Worm (Caenorhabditis elegans) whole organism, L2 larva: Measurements from ENCODE around the gene asns-2.

Source experiments
- ZK546.5 ChIP-seq: sonication (generic microtip); optimal IDR thresholded peaks from 2 replicates; lab custom pipeline; 2017; ENCODE audit warnings: missing biosample characterization, missing genetic modification characterization
- aly-2 ChIP-seq: fragments of 150-350 bp; optimal IDR thresholded peaks from 2 replicates; lab custom pipeline; 2014; ENCODE audit warnings: missing biosample characterization, missing genetic modification characterization
- ceh-16 ChIP-seq: fragments of 150-350 bp; optimal IDR thresholded peaks from 2 replicates; lab custom pipeline; 2014; ENCODE audit warnings: missing biosample characterization, missing genetic modification characterization
- lin-39 ChIP-seq: fragments of 150-350 bp; optimal IDR thresholded peaks from 2 replicates; lab custom pipeline; 2014; ENCODE audit warnings: missing biosample characterization, missing genetic modification reagents, missing genetic modification characterization
- nhr-25 ChIP-seq: fragments of 150-350 bp; sonication (generic microtip); optimal IDR thresholded peaks from 3 replicates; lab custom pipeline; 2014; ENCODE audit warnings: missing biosample characterization, missing genetic modification characterization
- unc-55 ChIP-seq: fragments of 150-350 bp; sonication (generic microtip); optimal IDR thresholded peaks from 3 replicates; lab custom pipeline; 2014; ENCODE audit warnings: missing biosample characterization, missing genetic modification reagents, missing genetic modification characterization
- zag-1 ChIP-seq: fragments of 150-350 bp; optimal IDR thresholded peaks from 2 replicates; lab custom pipeline; 2014; ENCODE audit warnings: missing biosample characterization, missing genetic modification characterization

DNA sequence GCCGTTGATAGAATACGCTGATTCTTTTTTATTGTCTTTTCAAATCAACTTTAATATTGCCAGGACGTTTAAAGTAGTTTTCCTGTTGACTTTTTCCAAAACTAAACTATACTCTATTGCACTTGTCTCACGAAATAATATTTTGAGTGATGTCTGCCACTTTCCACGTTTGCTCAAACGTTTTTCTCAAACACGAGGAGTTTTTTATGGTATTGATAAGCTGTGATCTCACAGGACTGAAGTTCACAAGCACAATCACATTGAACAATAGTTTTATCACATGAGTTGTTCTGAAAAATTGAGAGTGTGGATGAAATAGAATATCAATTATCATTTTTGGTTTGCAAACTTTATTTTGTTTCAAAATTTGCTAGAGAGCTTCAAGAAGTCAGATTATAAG lies 30.9 kb downstream of the asns-2 start:
- no peak for TF ChIP-seq aly-2 (tag; lab: Kevin White, UChicago)
- no peak for TF ChIP-seq zag-1
- TF ChIP-seq ZK546.5 (tag; lab: Kevin White, UChicago): no peak
- TF ChIP-seq unc-55 (GFP tag; lab: Kevin White, UChicago): no peak
- TF ChIP-seq ceh-16 (tag; lab: Kevin White, UChicago): no peak
- no peak for TF ChIP-seq lin-39 (tag; lab: Kevin White, UChicago)
- no peak for TF ChIP-seq nhr-25 (tag; lab: Kevin White, UChicago)
